Worm (Caenorhabditis elegans) whole organism, L1 larva: ENCODE results near the gene gtl-2.
A peak's percentile ranks its signal among the peaks of the same experiment; 100 is the strongest.
"Not testable (repeated sequence)": the region's sequence is repeated elsewhere in the genome, so short reads cannot be mapped to it uniquely, and the experiment has no call there.

ENCODE experiments used
- blmp-1 ChIP-seq: fragments of 150-350 bp; optimal IDR thresholded peaks from 2 replicates; lab custom pipeline; 2014; ENCODE audit warnings: missing biosample characterization, missing genetic modification characterization
- efl-1 ChIP-seq, 4 experiments: fragments of 150-350 bp; optimal IDR thresholded peaks in 3 of 4; peaks in 1 of 4; 1 replicate in 1 of 4; 2 replicates in 3 of 4; lab custom pipeline; 2014; ENCODE audit warnings: missing biosample characterization in 2 of 4, missing genetic modification characterization in 2 of 4, missing genetic modification reagents in 2 of 4
- hlh-4 ChIP-seq: sonication (generic microtip); optimal IDR thresholded peaks from 2 replicates; lab custom pipeline; 2016; ENCODE audit warnings: mild to moderate bottlenecking, missing genetic modification characterization, missing compliant biosample characterization
- jun-1 ChIP-seq: fragments of 150-350 bp; optimal IDR thresholded peaks from 2 replicates; lab custom pipeline; 2014; ENCODE audit warnings: missing biosample characterization, missing genetic modification reagents, missing genetic modification characterization
- lin-13 ChIP-seq: fragments of 150-350 bp; optimal IDR thresholded peaks from 2 replicates; lab custom pipeline; 2014; ENCODE audit warnings: missing biosample characterization, missing genetic modification reagents, missing genetic modification characterization
- lin-15B ChIP-seq: fragments of 150-350 bp; sonication (generic microtip); optimal IDR thresholded peaks from 3 replicates; lab custom pipeline; 2014; ENCODE audit warnings: missing biosample characterization, missing genetic modification characterization
- mdl-1 ChIP-seq, 2 experiments: fragments of 150-350 bp; optimal IDR thresholded peaks; 2 replicates each; lab custom pipeline; 2014 to 2017; ENCODE audit warnings: missing biosample characterization in 2 of 2, missing genetic modification characterization in 2 of 2, inconsistent platforms in 1 of 2
- nhr-84 ChIP-seq: sonication (generic microtip); optimal IDR thresholded peaks from 2 replicates; lab custom pipeline; 2017; ENCODE audit warnings: missing biosample characterization, missing genetic modification characterization
- pax-3 ChIP-seq: fragments of 200-800 bp; sonication (Bioruptor generic); optimal IDR thresholded peaks from 2 replicates; lab custom pipeline; 2018; ENCODE audit warnings: mild to moderate bottlenecking, missing genetic modification characterization, moderate library complexity, missing compliant biosample characterization
- unc-98 ChIP-seq: fragments of 200-800 bp; sonication (Bioruptor generic); IDR thresholded peaks from 2 replicates; pipeline ENCODE4 v1.3.6; 2022; ENCODE audit warnings: missing genetic modification characterization, missing compliant biosample characterization
- zag-1 ChIP-seq: fragments of 150-350 bp; optimal IDR thresholded peaks from 2 replicates; lab custom pipeline; 2014; ENCODE audit warnings: missing biosample characterization, missing genetic modification characterization

The gtl-2 gene

ce11 chrIV:11324741-11325140 is 51.5 kb downstream of the gtl-2 start, which contains the start of gene his-48:
Gene his-48 (plus strand): TSS chrIV:11324745.
- not testable (repeated sequence) for TF ChIP-seq zag-1, lin-15B, nhr-84 (tag; lab: Kevin White, UChicago)

- TF ChIP-seq lin-13 (GFP tag; lab: Kevin White, UChicago) (no peak), efl-1 (optimal IDR thresholded peaks at IDR 0.05; lab: Kevin White, UChicago) (no peak), efl-1 (GFP tag; optimal IDR thresholded peaks at IDR 0.05 in 1 of 2; lab: Kevin White, UChicago) (peak in 1 of 2 experiments; percentile 59), pax-3 (no peak)
Observed at ce11 chrIV:11326939-11327565, 53.8 kb downstream of the gtl-2 start, which contains the start of gene B0035.21. Gene B0035.21 (plus strand): TSS chrIV:11327260.

- TF ChIP-seq mdl-1 (tag; optimal IDR thresholded peaks at IDR 0.05; lab: Kevin White, UChicago): no peak
- TF ChIP-seq jun-1 (tag; lab: Kevin White, UChicago): no peak
- TF ChIP-seq unc-98: no peak
- no peak for TF ChIP-seq blmp-1 (tag; lab: Kevin White, UChicago)
- no peak for TF ChIP-seq hlh-4 (tag; lab: Kevin White, UChicago)
Observed at ce11 chrIV:11329269-11329668, 56.0 kb downstream of the gtl-2 start, which contains the start of gene leo-1. Gene leo-1 (minus strand): TSS chrIV:11329369.
